Worm (Caenorhabditis elegans) whole organism, L1 larva: ENCODE results near the gene Y37E11AL.12.

ENCODE experiments used
- F16B12.6 ChIP-seq: fragments of 150-350 bp; optimal IDR thresholded peaks from 2 replicates; lab custom pipeline; 2014; ENCODE audit warnings: missing biosample characterization, missing genetic modification characterization
- aly-2 ChIP-seq: fragments of 150-350 bp; optimal IDR thresholded peaks from 2 replicates; lab custom pipeline; 2014; ENCODE audit warnings: missing biosample characterization, missing genetic modification characterization
- ceh-63 ChIP-seq: fragments of 200-800 bp; sonication (Bioruptor generic); optimal IDR thresholded peaks from 2 replicates; lab custom pipeline; 2018; ENCODE audit warnings: mild to moderate bottlenecking, missing genetic modification characterization, missing compliant biosample characterization
- ceh-8 ChIP-seq: fragments of 200-800 bp; sonication (Bioruptor generic); optimal IDR thresholded peaks from 2 replicates; lab custom pipeline; 2018; ENCODE audit warnings: mild to moderate bottlenecking, missing genetic modification characterization, moderate library complexity, missing compliant biosample characterization
- ceh-90 ChIP-seq: sonication (generic microtip); optimal IDR thresholded peaks from 2 replicates; lab custom pipeline; 2016; ENCODE audit warnings: missing genetic modification characterization, missing compliant biosample characterization
- dsc-1 ChIP-seq: sonication (generic microtip); optimal IDR thresholded peaks from 2 replicates; lab custom pipeline; 2016; ENCODE audit warnings: mild to moderate bottlenecking, missing genetic modification characterization, missing compliant biosample characterization
- efl-1 ChIP-seq, 4 experiments: fragments of 150-350 bp; optimal IDR thresholded peaks in 3 of 4; peaks in 1 of 4; 1 replicate in 1 of 4; 2 replicates in 3 of 4; lab custom pipeline; 2014; ENCODE audit warnings: missing biosample characterization in 2 of 4, missing genetic modification characterization in 2 of 4, missing genetic modification reagents in 2 of 4
- elt-3 ChIP-seq, 6 experiments: fragments of 150-350 bp in 1 of 6; sonication (generic microtip); optimal IDR thresholded peaks; 2 replicates each; lab custom pipeline; 2017 to 2018; ENCODE audit warnings: missing biosample characterization in 6 of 6, missing genetic modification characterization in 6 of 6, inconsistent platforms in 1 of 6
- hlh-17 ChIP-seq: fragments of 200-800 bp; sonication (Bioruptor generic); optimal IDR thresholded peaks from 2 replicates; lab custom pipeline; 2018; ENCODE audit warnings: missing genetic modification characterization, mild to moderate bottlenecking, missing compliant biosample characterization, moderate library complexity, borderline replicate concordance
- hpl-2 ChIP-seq: fragments of 150-350 bp; optimal IDR thresholded peaks from 2 replicates; lab custom pipeline; 2014; ENCODE audit warnings: missing biosample characterization, missing genetic modification reagents, missing genetic modification characterization
- isw-1 ChIP-seq: fragments of 200-800 bp; sonication (Bioruptor generic); IDR thresholded peaks from 2 replicates; pipeline ENCODE4 v1.3.6; 2022; ENCODE audit warnings: missing genetic modification characterization, missing compliant biosample characterization
- lin-14 ChIP-seq: fragments of 200-800 bp; sonication (Bioruptor generic); optimal IDR thresholded peaks from 2 replicates; lab custom pipeline; 2018; ENCODE audit warnings: mild to moderate bottlenecking, missing genetic modification characterization, moderate library complexity, missing compliant biosample characterization
- lin-35 ChIP-seq, 2 experiments: fragments of 150-350 bp; optimal IDR thresholded peaks; 2 replicates each; lab custom pipeline; 2014; ENCODE audit warnings: missing biosample characterization in 2 of 2, missing genetic modification characterization in 2 of 2, missing genetic modification reagents in 2 of 2
- lin-39 ChIP-seq: fragments of 150-350 bp; optimal IDR thresholded peaks from 2 replicates; lab custom pipeline; 2014; ENCODE audit warnings: missing biosample characterization, missing genetic modification reagents, missing genetic modification characterization
- lir-3 ChIP-seq: sonication (generic microtip); optimal IDR thresholded peaks from 2 replicates; lab custom pipeline; 2016; ENCODE audit warnings: mild to moderate bottlenecking, missing genetic modification characterization, moderate library complexity, missing compliant biosample characterization; ENCODE audit not compliant: poor library complexity
- lsy-2 ChIP-seq, 2 experiments: fragments of 150-350 bp; optimal IDR thresholded peaks; 2 replicates each; lab custom pipeline; 2014; ENCODE audit warnings: missing biosample characterization in 2 of 2, missing genetic modification characterization in 2 of 2
- mdl-1 ChIP-seq, 2 experiments: fragments of 150-350 bp; optimal IDR thresholded peaks; 2 replicates each; lab custom pipeline; 2014 to 2017; ENCODE audit warnings: missing biosample characterization in 2 of 2, missing genetic modification characterization in 2 of 2, inconsistent platforms in 1 of 2
- mef-2 ChIP-seq: fragments of 150-350 bp; optimal IDR thresholded peaks from 2 replicates; lab custom pipeline; 2014; ENCODE audit warnings: missing biosample characterization, missing genetic modification characterization
- mep-1 ChIP-seq: fragments of 150-350 bp; optimal IDR thresholded peaks from 2 replicates; lab custom pipeline; 2014; ENCODE audit warnings: missing biosample characterization, missing genetic modification characterization
- nhr-19 ChIP-seq: fragments of 200-800 bp; sonication (Bioruptor generic); conservative IDR thresholded peaks from 2 replicates; pipeline ENCODE4 v1.3.6; 2022; ENCODE audit warnings: missing genetic modification characterization, missing compliant biosample characterization
- nhr-20 ChIP-seq: sonication (generic microtip); optimal IDR thresholded peaks from 2 replicates; lab custom pipeline; 2016; ENCODE audit warnings: mild to moderate bottlenecking, missing genetic modification characterization, missing compliant biosample characterization
- nhr-28 ChIP-seq: fragments of 150-350 bp; optimal IDR thresholded peaks from 2 replicates; lab custom pipeline; 2014; ENCODE audit warnings: missing biosample characterization, missing genetic modification characterization
- nhr-47 ChIP-seq: sonication (generic microtip); optimal IDR thresholded peaks from 2 replicates; lab custom pipeline; 2016; ENCODE audit warnings: mild to moderate bottlenecking, missing genetic modification characterization, moderate library complexity, missing compliant biosample characterization
- nhr-71 ChIP-seq: sonication (generic microtip); optimal IDR thresholded peaks from 2 replicates; lab custom pipeline; 2016; ENCODE audit warnings: mild to moderate bottlenecking, missing genetic modification characterization, moderate library complexity, missing compliant biosample characterization
- nhr-76 ChIP-seq: sonication (generic microtip); optimal IDR thresholded peaks from 2 replicates; lab custom pipeline; 2017; ENCODE audit warnings: missing biosample characterization, missing genetic modification characterization
- nhr-85 ChIP-seq: sonication (generic microtip); peaks from one replicate; lab custom pipeline; 2016; ENCODE audit warnings: missing genetic modification characterization, inconsistent platforms, missing compliant biosample characterization
- nhr-90 ChIP-seq: sonication (generic microtip); optimal IDR thresholded peaks from 2 replicates; lab custom pipeline; 2016; ENCODE audit warnings: mild to moderate bottlenecking, missing genetic modification characterization, missing compliant biosample characterization; ENCODE audit not compliant: poor library complexity
- rnt-1 ChIP-seq: sonication (generic microtip); optimal IDR thresholded peaks from 2 replicates; lab custom pipeline; 2016; ENCODE audit warnings: mild to moderate bottlenecking, missing genetic modification characterization, moderate library complexity, missing compliant biosample characterization
- snu-23 ChIP-seq: sonication (generic microtip); optimal IDR thresholded peaks from 2 replicates; lab custom pipeline; 2016; ENCODE audit warnings: missing genetic modification characterization, missing compliant biosample characterization
- sox-4 ChIP-seq: sonication (generic microtip); optimal IDR thresholded peaks from 2 replicates; lab custom pipeline; 2016; ENCODE audit warnings: missing genetic modification characterization, missing compliant biosample characterization
- sptf-1 ChIP-seq: fragments of 150-350 bp; optimal IDR thresholded peaks from 2 replicates; lab custom pipeline; 2014; ENCODE audit warnings: missing biosample characterization, missing genetic modification characterization
- unc-130 ChIP-seq: fragments of 150-350 bp; optimal IDR thresholded peaks from 2 replicates; lab custom pipeline; 2017; ENCODE audit warnings: missing biosample characterization, missing genetic modification characterization, inconsistent platforms
- unc-86 ChIP-seq: sonication (generic microtip); optimal IDR thresholded peaks from 2 replicates; lab custom pipeline; 2016; ENCODE audit warnings: missing genetic modification characterization, missing compliant biosample characterization
- unc-98 ChIP-seq: fragments of 200-800 bp; sonication (Bioruptor generic); IDR thresholded peaks from 2 replicates; pipeline ENCODE4 v1.3.6; 2022; ENCODE audit warnings: missing genetic modification characterization, missing compliant biosample characterization
- vab-15 ChIP-seq: sonication (generic microtip); optimal IDR thresholded peaks from 2 replicates; lab custom pipeline; 2017; ENCODE audit warnings: missing genotype, mild to moderate bottlenecking, missing genetic modification characterization, missing compliant biosample characterization
- zag-1 ChIP-seq: fragments of 150-350 bp; optimal IDR thresholded peaks from 2 replicates; lab custom pipeline; 2014; ENCODE audit warnings: missing biosample characterization, missing genetic modification characterization

Gene Y37E11AL.12

DNA sequence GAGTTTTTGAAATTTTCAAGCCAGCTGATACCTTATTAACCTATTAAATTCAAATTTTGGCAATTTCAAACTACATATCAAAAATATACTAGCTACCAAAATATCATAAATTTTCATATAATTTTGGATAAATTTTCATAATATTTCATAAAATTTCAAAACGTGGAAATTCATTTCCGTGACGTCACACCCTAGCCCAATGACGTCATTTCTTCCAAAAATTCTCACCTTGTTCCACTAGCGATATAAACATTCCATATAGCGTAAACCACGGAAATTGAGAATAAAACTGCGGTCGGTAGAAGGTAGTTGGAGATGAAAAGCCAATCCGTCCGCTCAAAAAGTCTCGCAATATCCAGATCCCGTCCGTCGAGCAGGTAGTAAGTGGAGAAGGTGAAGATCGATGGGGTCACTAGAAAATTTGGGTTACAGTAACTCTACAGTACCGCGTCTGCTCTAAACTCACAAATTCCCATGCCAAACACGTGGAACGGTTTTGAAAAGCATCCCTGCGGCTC lies 40.6 kb downstream of the Y37E11AL.12 start:
- no peak for TF ChIP-seq ceh-63 (GFP tag; lab: Kevin White, UChicago)
- TF ChIP-seq isw-1 (GFP tag; lab: Robert Waterston, UW), result no peak
- no peak for TF ChIP-seq efl-1 (optimal IDR thresholded peaks at IDR 0.05; lab: Kevin White, UChicago)
- TF ChIP-seq efl-1 (GFP tag; optimal IDR thresholded peaks at IDR 0.05 in 1 of 2; lab: Kevin White, UChicago), result peak in 1 of 2 experiments; percentile 73
- TF ChIP-seq nhr-85 (tag; lab: Kevin White, UChicago), result peak; percentile 31
- TF ChIP-seq ceh-8, result no peak
- TF ChIP-seq vab-15, result no peak

DNA sequence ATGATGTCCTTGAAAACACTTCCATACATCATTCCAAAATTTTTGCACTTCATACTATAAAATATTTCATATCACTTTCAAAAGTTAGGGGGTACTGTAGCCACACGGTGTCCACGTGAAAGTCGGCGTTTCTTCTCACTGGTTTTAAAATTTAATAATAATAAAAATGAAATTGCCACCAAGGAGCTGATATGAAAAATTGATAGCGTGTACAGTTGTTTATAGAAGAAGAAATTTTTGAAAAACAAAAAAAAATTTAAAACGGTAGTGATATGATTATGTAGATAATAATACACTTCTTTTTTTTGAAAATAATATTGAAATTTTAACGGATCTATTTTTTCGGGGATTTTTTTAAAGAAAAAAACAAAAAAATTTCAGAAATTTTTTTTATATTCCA lies 41.8 kb downstream of the Y37E11AL.12 start:
- TF ChIP-seq nhr-85 (tag; lab: Kevin White, UChicago) (no peak), sptf-1 (tag; lab: Kevin White, UChicago) (no peak), efl-1 (optimal IDR thresholded peaks at IDR 0.05; lab: Kevin White, UChicago) (no peak), efl-1 (GFP tag; optimal IDR thresholded peaks at IDR 0.05 in 1 of 2; lab: Kevin White, UChicago) (peak in 1 of 2 experiments; percentile 39)

DNA sequence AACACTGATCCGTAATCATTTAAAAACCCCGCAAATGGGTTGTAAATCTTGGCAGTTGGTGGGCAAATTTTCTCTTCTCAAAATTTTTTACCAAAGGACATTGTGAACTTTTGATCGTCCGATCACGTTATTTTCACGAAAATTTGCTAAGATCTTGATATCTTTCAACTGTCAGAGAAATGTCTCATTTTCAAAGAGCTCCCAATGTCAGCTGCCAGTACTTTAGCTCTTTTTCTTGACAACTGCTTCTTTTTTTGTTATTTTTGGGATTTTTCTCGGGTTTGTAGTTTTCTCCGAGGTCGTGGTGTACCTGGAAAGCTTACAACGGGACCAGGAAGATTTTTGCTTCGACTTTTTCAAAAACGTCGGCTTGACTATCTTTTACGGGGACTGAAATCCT lies 45.9 kb downstream of the Y37E11AL.12 start:
- no peak for TF ChIP-seq nhr-90 (tag; lab: Kevin White, UChicago)
- no peak for TF ChIP-seq nhr-28 (tag; lab: Kevin White, UChicago)
- TF ChIP-seq nhr-19 (GFP tag; lab: Robert Waterston, UW), result peak; percentile 77
- peak; percentile 40 for TF ChIP-seq nhr-20 (tag; lab: Kevin White, UChicago)
- TF ChIP-seq unc-130 (tag; lab: Kevin White, UChicago), result peak; percentile 15
- no peak for TF ChIP-seq dsc-1 (tag; lab: Kevin White, UChicago)
- TF ChIP-seq ceh-63 (GFP tag; lab: Kevin White, UChicago), result no peak
- TF ChIP-seq snu-23 (GFP tag; lab: Kevin White, UChicago), result peak; percentile 44
- TF ChIP-seq mef-2 (tag; lab: Kevin White, UChicago), result peak; percentile 36
- TF ChIP-seq unc-86 (tag; lab: Kevin White, UChicago), result no peak
- peak in 1 of 2 experiments; percentile 4 for TF ChIP-seq efl-1 (optimal IDR thresholded peaks at IDR 0.05; lab: Kevin White, UChicago)
- TF ChIP-seq efl-1 (GFP tag; optimal IDR thresholded peaks at IDR 0.05 in 1 of 2; lab: Kevin White, UChicago), result no peak
- TF ChIP-seq hlh-17, result no peak
- no peak for TF ChIP-seq hpl-2 (GFP tag; lab: Kevin White, UChicago)
- no peak for TF ChIP-seq lir-3
- no peak for TF ChIP-seq mdl-1 (tag; optimal IDR thresholded peaks at IDR 0.05; lab: Kevin White, UChicago)
- TF ChIP-seq aly-2 (tag; lab: Kevin White, UChicago), result no peak
- TF ChIP-seq lin-14 (GFP tag; lab: Kevin White, UChicago), result peak; percentile 67
- peak; percentile 33; the same call in 1 of the 2 replicates for TF ChIP-seq unc-98
- no peak for TF ChIP-seq sox-4 (tag; lab: Kevin White, UChicago)
- no peak for TF ChIP-seq elt-3 (tag; optimal IDR thresholded peaks at IDR 0.05; lab: Kevin White, UChicago)
- TF ChIP-seq nhr-85 (tag; lab: Kevin White, UChicago), result peak; percentile 4
- no peak for TF ChIP-seq nhr-47 (tag; lab: Kevin White, UChicago)
- no peak for TF ChIP-seq ceh-90
- TF ChIP-seq zag-1 (tag; lab: Kevin White, UChicago), result no peak
- TF ChIP-seq lin-39 (tag; lab: Kevin White, UChicago), result peak; percentile 1
- TF ChIP-seq nhr-71 (tag; lab: Kevin White, UChicago), result peak; percentile 83
- peak; percentile 35 to 57 for TF ChIP-seq lsy-2 (tag; optimal IDR thresholded peaks at IDR 0.05; lab: Kevin White, UChicago)
- no peak for TF ChIP-seq lin-35 (GFP tag; optimal IDR thresholded peaks at IDR 0.05; lab: Kevin White, UChicago)
- TF ChIP-seq nhr-76 (tag; lab: Kevin White, UChicago), result no peak
- peak; percentile 65 for TF ChIP-seq rnt-1 (tag; lab: Kevin White, UChicago)
- peak; percentile 2 for TF ChIP-seq mep-1 (tag; lab: Kevin White, UChicago)
- no peak for TF ChIP-seq F16B12.6 (tag; lab: Kevin White, UChicago)
